Worm (Caenorhabditis elegans): Measurements from ENCODE around the gene T28A8.4.

T28A8.4 gene

ce11 chrIII:13471504-13471903 is 32.0 kb upstream of the T28A8.4 start, which contains the start of gene pssy-2:
TSS of gene pssy-2 (plus strand) at chrIII:13471804.
- TF ChIP-seq sma-9 (GFP tag; optimal IDR thresholded peaks at IDR 0.05), result no peak
- TF ChIP-seq sma-9 (tag; optimal IDR thresholded peaks at IDR 0.05), result no peak
- no peak for TF ChIP-seq peb-1 (tag; optimal IDR thresholded peaks at IDR 0.05)
- TF ChIP-seq lin-11 (tag; optimal IDR thresholded peaks at IDR 0.05), result no peak
- no peak for TF ChIP-seq ztf-11 (tag; optimal IDR thresholded peaks at IDR 0.05)
- no peak for TF ChIP-seq nhr-77 (tag; optimal IDR thresholded peaks at IDR 0.05)
- no peak for TF ChIP-seq ceh-16 (tag; optimal IDR thresholded peaks at IDR 0.05)
- no peak for TF ChIP-seq gmeb-1 (tag; optimal IDR thresholded peaks at IDR 0.05)
- no peak for TF ChIP-seq nhr-10 (tag; optimal IDR thresholded peaks at IDR 0.05)
- TF ChIP-seq alr-1 (tag; optimal IDR thresholded peaks at IDR 0.05), result no peak
- TF ChIP-seq aly-2 (tag; optimal IDR thresholded peaks at IDR 0.05), result no peak
- TF ChIP-seq nhr-12 (tag; optimal IDR thresholded peaks at IDR 0.05), result no peak
- no peak for TF ChIP-seq ztf-4 (tag; optimal IDR thresholded peaks at IDR 0.05)
- TF ChIP-seq ztf-1 (GFP tag; conservative IDR thresholded peaks at IDR 0.05), result no peak
- no peak for TF ChIP-seq nhr-25 (tag; optimal IDR thresholded peaks at IDR 0.05)

- no peak for TF ChIP-seq sem-4 (tag; optimal IDR thresholded peaks at IDR 0.05)
- TF ChIP-seq ceh-82 (tag; optimal IDR thresholded peaks at IDR 0.05), result no peak
- TF ChIP-seq unc-39 (tag; optimal IDR thresholded peaks at IDR 0.05), result no peak
- no peak for TF ChIP-seq elt-1 (tag; optimal IDR thresholded peaks at IDR 0.05)
- no peak for TF ChIP-seq lin-11 (tag; optimal IDR thresholded peaks at IDR 0.05)
- no peak for TF ChIP-seq nhr-12 (tag; optimal IDR thresholded peaks at IDR 0.05)
- no peak for TF ChIP-seq unc-62 (GFP tag; optimal IDR thresholded peaks at IDR 0.05)
- no peak for TF ChIP-seq ZK546.5 (tag; optimal IDR thresholded peaks at IDR 0.05)
- TF ChIP-seq C34F6.9 (tag; optimal IDR thresholded peaks at IDR 0.05), result no peak
- no peak for TF ChIP-seq nhr-10 (tag; optimal IDR thresholded peaks at IDR 0.05)
- TF ChIP-seq nhr-23 (tag; optimal IDR thresholded peaks at IDR 0.05), result no peak
- TF ChIP-seq dmd-4 (tag; optimal IDR thresholded peaks at IDR 0.05), result no peak
- TF ChIP-seq nhr-21 (tag; optimal IDR thresholded peaks at IDR 0.05), result no peak
- TF ChIP-seq lin-13 (GFP tag; optimal IDR thresholded peaks at IDR 0.05), result no peak
- no peak for TF ChIP-seq nhr-237 (tag; optimal IDR thresholded peaks at IDR 0.05)
- TF ChIP-seq mab-5 (tag; optimal IDR thresholded peaks at IDR 0.05), result no peak
Observed at ce11 chrIII:13474482-13474881, 29.0 kb upstream of the T28A8.4 start.

- TF ChIP-seq aly-2 (tag; optimal IDR thresholded peaks at IDR 0.05), result no peak
- TF ChIP-seq blmp-1 (tag; optimal IDR thresholded peaks at IDR 0.05; ENCODE audit: insufficient read depth), result no peak
- no peak for TF ChIP-seq nhr-6 (tag; optimal IDR thresholded peaks at IDR 0.05)
- TF ChIP-seq nhr-21 (tag; optimal IDR thresholded peaks at IDR 0.05), result no peak
- TF ChIP-seq ama-1 (optimal IDR thresholded peaks at IDR 0.05), result no peak
- TF ChIP-seq alr-1 (tag; optimal IDR thresholded peaks at IDR 0.05), result no peak
- TF ChIP-seq mbf-1 (tag; optimal IDR thresholded peaks at IDR 0.05), result no peak
- no peak for TF ChIP-seq nhr-237 (tag; optimal IDR thresholded peaks at IDR 0.05)
- no peak for TF ChIP-seq nhr-77 (tag; optimal IDR thresholded peaks at IDR 0.05)
Observed at ce11 chrIII:13476682-13477081, 26.8 kb upstream of the T28A8.4 start, which contains the start of gene T27E9.6. TSS of gene T27E9.6 (minus strand) at chrIII:13476782.

ce11 chrIII:13484024-13484423 is 19.5 kb upstream of the T28A8.4 start, which contains the start of gene acc-4:
TSS of gene acc-4 (minus strand) at chrIII:13484124.
- TF ChIP-seq skn-1 (tag; optimal IDR thresholded peaks at IDR 0.05) (no peak), lin-11 (tag; optimal IDR thresholded peaks at IDR 0.05) (no peak), mdl-1 (tag; optimal IDR thresholded peaks at IDR 0.05) (no peak), dmd-4 (tag; optimal IDR thresholded peaks at IDR 0.05) (no peak)

ce11 chrIII:13492377-13492776 is 11.1 kb upstream of the T28A8.4 start, which contains the start of gene twk-40:
TSS of gene twk-40 (minus strand) at chrIII:13492477.
- TF ChIP-seq sma-3 (GFP tag; optimal IDR thresholded peaks at IDR 0.05) (no peak), ceh-82 (tag; optimal IDR thresholded peaks at IDR 0.05) (no peak), egl-27 (tag; optimal IDR thresholded peaks at IDR 0.05) (no peak), ZK546.5 (tag; optimal IDR thresholded peaks at IDR 0.05) (no peak), sma-9 (GFP tag; optimal IDR thresholded peaks at IDR 0.05) (no peak), sma-9 (tag; optimal IDR thresholded peaks at IDR 0.05) (no peak), nhr-25 (tag; optimal IDR thresholded peaks at IDR 0.05) (no peak), lsy-2 (tag; optimal IDR thresholded peaks at IDR 0.05) (no peak), nhr-12 (tag; optimal IDR thresholded peaks at IDR 0.05) (no peak), elt-3 (tag; optimal IDR thresholded peaks at IDR 0.05) (no peak), nhr-23 (tag; optimal IDR thresholded peaks at IDR 0.05) (no peak), unc-55 (GFP tag; optimal IDR thresholded peaks at IDR 0.05) (no peak), dmd-4 (tag; optimal IDR thresholded peaks at IDR 0.05) (no peak)
